Worm (Caenorhabditis elegans): ENCODE data around the gene lact-7.

The lact-7 gene

DNA sequence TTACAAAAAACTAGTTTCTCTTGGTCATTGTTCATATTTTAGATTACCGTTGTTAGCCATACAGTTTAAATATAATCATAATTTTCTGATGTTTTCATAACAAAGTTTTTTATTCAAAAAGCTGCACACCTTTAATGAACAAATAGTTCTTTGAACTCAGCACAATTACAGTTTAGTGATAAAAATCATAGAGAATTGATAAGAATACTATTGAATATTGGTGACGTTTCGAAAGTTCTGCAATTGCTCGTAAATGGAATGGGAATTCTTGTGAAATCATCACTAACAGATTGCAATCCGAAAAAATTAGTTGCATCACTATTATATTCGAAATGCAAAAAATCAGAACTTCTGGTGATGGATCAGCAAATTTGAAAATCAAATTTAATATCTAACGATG is 24.8 kb upstream of the lact-7 start:
- TF ChIP-seq ahr-1 (tag; optimal IDR thresholded peaks at IDR 0.05): no peak
- TF ChIP-seq hlh-15 (tag; optimal IDR thresholded peaks at IDR 0.05): no peak
- no peak for TF ChIP-seq npax-4 (tag; optimal IDR thresholded peaks at IDR 0.05)
- TF ChIP-seq ets-4 (tag; optimal IDR thresholded peaks at IDR 0.05): no peak
- no peak for TF ChIP-seq ceh-14 (tag; optimal IDR thresholded peaks at IDR 0.05)
- no peak for TF ChIP-seq elt-2 (tag; optimal IDR thresholded peaks at IDR 0.05)
- no peak for TF ChIP-seq ceh-9 (tag; optimal IDR thresholded peaks at IDR 0.05)
- TF ChIP-seq odd-2 (tag; optimal IDR thresholded peaks at IDR 0.05): no peak
- no peak for TF ChIP-seq fkh-6 (tag; optimal IDR thresholded peaks at IDR 0.05)
- no peak for TF ChIP-seq mec-3 (tag; optimal IDR thresholded peaks at IDR 0.05; ENCODE audit: borderline replicate concordance)

DNA sequence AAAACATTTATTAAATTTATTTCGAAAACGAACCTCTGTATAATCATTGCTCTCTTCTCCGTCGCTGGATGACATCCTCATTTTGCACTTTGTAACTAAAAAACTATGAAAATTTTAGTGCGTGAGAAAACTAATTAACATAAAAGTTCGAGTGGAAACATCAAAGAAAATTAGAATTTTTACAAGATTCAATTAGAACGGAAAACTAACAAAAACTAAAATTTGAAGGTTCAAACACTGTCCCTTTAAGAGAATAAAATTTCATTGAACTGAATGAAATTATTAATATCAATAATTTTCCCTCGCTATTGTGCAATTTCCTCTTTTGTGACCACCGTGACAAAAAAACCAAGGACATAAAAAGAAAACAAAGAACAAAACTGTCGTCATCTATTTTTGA is 21.9 kb upstream of the lact-7 start, which contains the start of gene D1053.3:
D1053.3 (minus strand) TSS at position 101 of the 400 bp plus-strand sequence.
- no peak for TF ChIP-seq dve-1 (tag; optimal IDR thresholded peaks at IDR 0.05)
- no peak for TF ChIP-seq zip-5 (tag; optimal IDR thresholded peaks at IDR 0.05)
- no peak for TF ChIP-seq pha-4 (tag; optimal IDR thresholded peaks at IDR 0.05)
- no peak for TF ChIP-seq syd-9 (tag; optimal IDR thresholded peaks at IDR 0.05)
- TF ChIP-seq che-1 (tag; optimal IDR thresholded peaks at IDR 0.05): no peak
- no peak for TF ChIP-seq T23F11.4 (GFP tag; optimal IDR thresholded peaks at IDR 0.05)
- TF ChIP-seq sox-2 (GFP tag; IDR thresholded peaks at IDR 0.05): no peak
- TF ChIP-seq sdc-2 (tag; optimal IDR thresholded peaks at IDR 0.05): no peak
- TF ChIP-seq ama-1 (optimal IDR thresholded peaks at IDR 0.05): no peak
- TF ChIP-seq hlh-15 (tag; optimal IDR thresholded peaks at IDR 0.05): no peak
- no peak for TF ChIP-seq unc-3 (GFP tag; conservative IDR thresholded peaks at IDR 0.05)
- TF ChIP-seq unc-3 (tag; optimal IDR thresholded peaks at IDR 0.05): no peak
- TF ChIP-seq ref-2 (tag; optimal IDR thresholded peaks at IDR 0.05): no peak

DNA sequence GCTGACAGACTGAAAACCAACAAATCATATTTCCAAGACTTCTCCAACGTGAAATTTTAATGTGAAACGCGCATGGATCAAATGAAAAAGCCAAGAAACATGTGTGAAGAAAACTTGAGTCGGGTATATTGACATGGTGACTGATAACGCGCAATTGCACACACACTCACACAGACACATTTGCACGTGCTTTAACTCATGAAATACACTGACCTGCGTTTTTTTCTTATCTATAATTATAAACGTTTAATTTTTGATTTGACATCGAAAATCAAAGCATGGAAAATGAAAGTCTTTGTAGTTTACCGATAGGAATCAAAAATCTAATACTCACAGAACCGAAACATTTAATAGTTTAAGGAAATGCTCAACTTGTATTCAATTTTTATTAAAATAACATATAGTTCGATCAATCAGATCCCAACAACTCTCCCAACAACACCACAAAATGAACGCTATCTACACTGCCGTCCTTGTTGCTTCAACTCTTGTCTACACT is 20.3 kb upstream of the lact-7 start, which contains the start of gene nspa-9:
nspa-9 (plus strand) TSS at position 449 of the 499 bp plus-strand sequence.
- TF ChIP-seq nfya-1 (tag; optimal IDR thresholded peaks at IDR 0.05) (no peak), hlh-30 (tag; optimal IDR thresholded peaks at IDR 0.05; ENCODE audit: insufficient read depth) (peak; percentile 1), nhr-11 (tag; optimal IDR thresholded peaks at IDR 0.05) (no peak), madf-2 (tag; optimal IDR thresholded peaks at IDR 0.05) (no peak), pag-3 (tag; optimal IDR thresholded peaks at IDR 0.05; ENCODE audit: borderline replicate concordance) (no peak), elt-2 (tag; optimal IDR thresholded peaks at IDR 0.05) (peak; percentile 43), tbx-2 (tag; optimal IDR thresholded peaks at IDR 0.05) (no peak)

DNA sequence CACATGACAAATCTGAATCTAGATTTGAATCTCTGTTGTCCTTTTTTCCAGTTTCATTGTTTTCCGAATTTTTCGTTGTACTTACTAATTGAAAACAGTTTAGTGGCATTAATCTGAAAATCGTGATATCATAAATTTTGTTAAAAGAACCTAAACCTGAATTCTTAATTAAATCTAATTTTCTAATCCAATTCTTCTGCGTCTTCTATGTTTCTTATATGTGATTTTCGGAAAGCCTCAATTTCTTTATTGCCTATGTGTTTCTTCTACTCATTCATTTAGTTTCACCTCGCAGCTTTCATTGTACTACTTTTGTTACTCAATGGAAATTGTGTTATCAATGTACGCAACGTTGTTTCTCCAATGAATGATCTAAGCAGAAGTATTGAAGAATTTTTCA is 15.2 kb upstream of the lact-7 start:
- TF ChIP-seq unc-42 (tag; optimal IDR thresholded peaks at IDR 0.05): peak; percentile 66
- no peak for TF ChIP-seq ceh-19 (GFP tag; optimal IDR thresholded peaks at IDR 0.05)
- TF ChIP-seq ceh-31 (tag; optimal IDR thresholded peaks at IDR 0.05): peak; percentile 16
- no peak for TF ChIP-seq lim-6 (tag; optimal IDR thresholded peaks at IDR 0.05)
- no peak for TF ChIP-seq Y22D7AL.16 (tag; optimal IDR thresholded peaks at IDR 0.05)
- TF ChIP-seq hlh-8 (tag; optimal IDR thresholded peaks at IDR 0.05): no peak

DNA sequence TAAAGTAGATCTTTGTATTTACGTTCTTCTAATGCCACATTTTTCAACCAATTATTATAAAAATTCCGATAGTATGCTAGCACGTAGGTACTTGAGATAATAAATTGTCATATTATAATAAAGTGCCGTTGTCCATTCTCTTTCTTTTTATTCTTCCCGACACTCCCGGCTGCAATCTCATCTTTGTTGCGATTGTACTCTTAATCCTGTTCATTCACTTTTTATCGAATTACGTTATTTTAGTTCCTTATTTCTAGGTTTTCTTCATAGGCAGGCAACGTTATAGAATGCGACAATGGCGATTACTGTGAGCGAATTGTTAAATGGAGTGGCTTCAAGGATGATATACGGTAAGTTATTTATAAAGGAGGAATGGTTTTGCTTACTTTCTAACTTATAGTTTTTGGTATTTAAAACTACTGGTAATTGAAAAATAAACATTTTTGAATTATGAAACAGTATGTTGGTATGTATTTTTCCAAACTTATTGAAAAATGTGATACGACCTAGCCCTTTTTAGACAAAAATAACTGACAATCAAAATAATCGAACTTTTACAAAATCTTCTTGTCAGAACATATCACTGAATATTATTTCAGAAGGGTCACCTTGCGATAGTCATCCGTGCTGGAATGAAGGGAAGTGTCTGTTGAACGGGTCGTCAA is 13.0 kb upstream of the lact-7 start, which contains the start of gene C40H5.2:
C40H5.2 (plus strand) TSS at position 256 of the 665 bp plus-strand sequence.
- TF ChIP-seq ets-4 (tag; optimal IDR thresholded peaks at IDR 0.05) (no peak), dve-1 (tag; optimal IDR thresholded peaks at IDR 0.05) (no peak), pha-4 (tag; optimal IDR thresholded peaks at IDR 0.05) (no peak), fax-1 (tag; optimal IDR thresholded peaks at IDR 0.05) (no peak), hlh-30 (tag; optimal IDR thresholded peaks at IDR 0.05; ENCODE audit: insufficient read depth) (no peak), pat-9 (tag; optimal IDR thresholded peaks at IDR 0.05) (no peak), Y22D7AL.16 (tag; optimal IDR thresholded peaks at IDR 0.05) (no peak), zip-5 (tag; optimal IDR thresholded peaks at IDR 0.05) (no peak), ceh-22 (tag; optimal IDR thresholded peaks at IDR 0.05) (no peak), mec-3 (tag; optimal IDR thresholded peaks at IDR 0.05; ENCODE audit: borderline replicate concordance) (no peak)
